Fruit fly (Drosophila melanogaster): ENCODE measurements around the gene daw.

- no peak for TF ChIP-seq CTCF (optimal IDR thresholded peaks at IDR 0.05)
- TF ChIP-seq CG8478 (optimal IDR thresholded peaks at IDR 0.05), result no peak
These were observed 35.2 kb downstream of the daw start for dm6 chr2L:2840311-2840710.
